Worm (Caenorhabditis elegans) whole organism, L3 larva: ENCODE data around the gene gfi-1.

ENCODE experiments used
- R02D3.7 ChIP-seq: fragments of 150-350 bp; optimal IDR thresholded peaks from 2 replicates; lab custom pipeline; 2014; ENCODE audit warnings: missing biosample characterization, missing genetic modification characterization
- aly-2 ChIP-seq: fragments of 150-350 bp; optimal IDR thresholded peaks from 2 replicates; lab custom pipeline; 2014; ENCODE audit warnings: missing biosample characterization, missing genetic modification characterization
- elt-2 ChIP-seq: sonication (generic microtip); optimal IDR thresholded peaks from 2 replicates; lab custom pipeline; 2016; ENCODE audit warnings: missing genetic modification reagents, mild to moderate bottlenecking, missing genetic modification characterization, missing compliant biosample characterization
- fos-1 ChIP-seq: fragments of 150-350 bp; optimal IDR thresholded peaks from 2 replicates; lab custom pipeline; 2014; ENCODE audit warnings: missing biosample characterization, missing genetic modification characterization
- nhr-25 ChIP-seq: sonication (generic microtip); optimal IDR thresholded peaks from 2 replicates; lab custom pipeline; 2017; ENCODE audit warnings: missing biosample characterization, missing genetic modification characterization
- nhr-28 ChIP-seq: fragments of 150-350 bp; optimal IDR thresholded peaks from 2 replicates; lab custom pipeline; 2014; ENCODE audit warnings: missing biosample characterization, missing genetic modification characterization
- nhr-77 ChIP-seq: fragments of 150-350 bp; optimal IDR thresholded peaks from 2 replicates; lab custom pipeline; 2014; ENCODE audit warnings: missing biosample characterization, missing genetic modification characterization
- skn-1 ChIP-seq: fragments of 150-350 bp; optimal IDR thresholded peaks from 2 replicates; lab custom pipeline; 2014; ENCODE audit warnings: missing biosample characterization, missing genetic modification characterization
- unc-62 ChIP-seq: fragments of 150-350 bp; sonication (generic microtip); optimal IDR thresholded peaks from 4 replicates; lab custom pipeline; 2014; ENCODE audit warnings: missing biosample characterization, missing genetic modification reagents, missing genetic modification characterization
- zag-1 ChIP-seq: fragments of 150-350 bp; optimal IDR thresholded peaks from 2 replicates; lab custom pipeline; 2014; ENCODE audit warnings: missing biosample characterization, missing genetic modification characterization
- ztf-11 ChIP-seq: fragments of 150-350 bp; optimal IDR thresholded peaks from 2 replicates; lab custom pipeline; 2014; ENCODE audit warnings: missing biosample characterization, missing genetic modification characterization
- ztf-4 ChIP-seq: fragments of 150-350 bp; optimal IDR thresholded peaks from 2 replicates; lab custom pipeline; 2014; ENCODE audit warnings: missing biosample characterization, missing genetic modification characterization

DNA sequence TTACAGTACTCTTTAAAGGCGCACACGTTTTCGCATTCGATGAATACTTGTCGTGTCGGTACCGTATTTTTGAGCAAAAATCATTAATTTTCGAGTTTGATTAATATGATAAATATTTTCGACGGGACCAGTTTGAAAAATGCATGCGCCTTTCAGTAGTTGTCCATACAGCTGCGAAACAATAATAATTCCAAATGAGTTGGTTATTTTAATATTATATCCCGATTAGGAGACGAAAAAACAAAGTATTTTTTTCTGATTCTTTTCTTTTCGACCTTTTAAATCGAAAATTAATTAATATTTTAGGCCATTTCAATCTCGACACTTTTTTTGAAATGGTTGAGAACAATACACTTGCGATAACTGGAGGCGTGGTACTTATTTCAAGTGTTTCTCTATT, 38.9 kb upstream of the gfi-1 start, which contains the start of gene T05H4.4:
- TF ChIP-seq elt-2 (tag; lab: Kevin White, UChicago) (no peak), nhr-25 (tag; lab: Kevin White, UChicago) (no peak), zag-1 (tag; lab: Kevin White, UChicago) (no peak), nhr-28 (tag; lab: Kevin White, UChicago) (no peak), R02D3.7 (tag; lab: Kevin White, UChicago) (no peak), ztf-11 (tag; lab: Kevin White, UChicago) (no peak), fos-1 (tag; lab: Kevin White, UChicago) (no peak), unc-62 (GFP tag; lab: Kevin White, UChicago) (no peak), aly-2 (tag; lab: Kevin White, UChicago) (no peak), skn-1 (tag; lab: Kevin White, UChicago) (no peak), nhr-77 (tag; lab: Kevin White, UChicago) (no peak), ztf-4 (tag; lab: Kevin White, UChicago) (no peak)
